Worm (Caenorhabditis elegans) whole organism, early embryonic: ENCODE results near the gene Y97E10AL.1.

Source experiments
- B0310.2 ChIP-seq: sonication (generic microtip); optimal IDR thresholded peaks from 2 replicates; lab custom pipeline; 2016; ENCODE audit warnings: mild to moderate bottlenecking, missing genetic modification characterization, missing compliant biosample characterization
- ama-1 ChIP-seq: fragments of 150-350 bp; optimal IDR thresholded peaks from 2 replicates; lab custom pipeline; 2014
- ceh-13 ChIP-seq: fragments of 200-800 bp; sonication (Bioruptor generic); optimal IDR thresholded peaks from 2 replicates; lab custom pipeline; 2018; ENCODE audit warnings: mild to moderate bottlenecking, missing genetic modification characterization, missing compliant biosample characterization
- ceh-36 ChIP-seq: sonication (generic microtip); optimal IDR thresholded peaks from 2 replicates; lab custom pipeline; 2016; ENCODE audit warnings: missing genetic modification characterization, inconsistent platforms, missing compliant biosample characterization
- flt-1 ChIP-seq: fragments of 200-800 bp; sonication (Bioruptor generic); IDR thresholded peaks from 2 replicates; pipeline ENCODE4 v1.3.6; 2022; ENCODE audit warnings: missing genetic modification characterization, missing compliant biosample characterization
- hmbx-1 ChIP-seq: sonication (generic microtip); optimal IDR thresholded peaks from 2 replicates; lab custom pipeline; 2016; ENCODE audit warnings: mild to moderate bottlenecking, missing genetic modification characterization, missing compliant biosample characterization
- hnd-1 ChIP-seq: sonication (generic microtip); optimal IDR thresholded peaks from 2 replicates; lab custom pipeline; 2016; ENCODE audit warnings: missing genetic modification characterization, missing compliant biosample characterization
- scrt-1 ChIP-seq: fragments of 200-800 bp; sonication (Bioruptor generic); IDR thresholded peaks from 2 replicates; pipeline ENCODE4 v1.3.6; 2022; ENCODE audit warnings: missing genetic modification characterization, missing compliant biosample characterization
- sea-1 ChIP-seq: fragments of 200-800 bp; sonication (Bioruptor generic); conservative IDR thresholded peaks from 2 replicates; pipeline ENCODE4 v1.3.6; 2022; ENCODE audit warnings: missing genetic modification characterization, missing compliant biosample characterization
- tbx-11 ChIP-seq: fragments of 200-800 bp; sonication (Bioruptor generic); IDR thresholded peaks from 2 replicates; pipeline ENCODE4 v1.3.6; 2022; ENCODE audit warnings: missing genetic modification characterization, missing compliant biosample characterization

DNA sequence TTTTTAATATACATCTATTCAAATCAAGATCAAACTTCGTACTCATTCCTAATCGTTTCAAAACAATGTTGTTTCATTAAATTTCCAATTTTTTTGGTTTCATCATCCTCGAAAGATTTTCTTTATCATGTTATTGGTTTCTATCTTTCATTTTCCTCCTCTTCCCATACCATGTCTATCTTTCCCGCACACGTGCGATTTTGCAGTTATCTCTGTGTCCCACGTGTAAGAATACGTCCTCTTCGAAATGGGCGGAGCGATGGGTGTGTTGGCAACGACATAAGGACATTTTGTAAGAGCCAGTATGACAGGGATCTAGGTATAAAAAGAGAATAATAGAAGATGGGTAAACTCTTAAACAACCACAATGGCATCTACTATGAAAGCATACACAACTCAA lies 40.4 kb downstream of the Y97E10AL.1 start, which contains the start of gene F43H9.4:
- TF ChIP-seq ceh-13 (no peak), B0310.2 (tag; lab: Kevin White, UChicago) (no peak), hmbx-1 (tag; lab: Kevin White, UChicago) (no peak), tbx-11 (GFP tag; lab: Robert Waterston, UW) (no peak), scrt-1 (GFP tag; lab: Robert Waterston, UW) (no peak), ama-1 (no peak), sea-1 (GFP tag; lab: Robert Waterston, UW) (no peak), ceh-36 (tag; lab: Kevin White, UChicago) (no peak), hnd-1 (no peak), flt-1 (GFP tag; lab: Robert Waterston, UW) (no peak)
